Worm (Caenorhabditis elegans) whole organism, late embryonic: ENCODE data around the gene npr-25.

ENCODE experiments used
- F13H6.1 ChIP-seq: sonication (generic microtip); optimal IDR thresholded peaks from 2 replicates; lab custom pipeline; 2016; ENCODE audit warnings: missing genetic modification characterization, missing compliant biosample characterization
- K09A11.1 ChIP-seq: sonication (generic microtip); optimal IDR thresholded peaks from 2 replicates; lab custom pipeline; 2017; ENCODE audit warnings: antibody characterized with exemption, mild to moderate bottlenecking, missing genetic modification characterization, missing compliant biosample characterization; ENCODE audit not compliant: insufficient read depth
- Y22D7AL.16 ChIP-seq: sonication (generic microtip); optimal IDR thresholded peaks from 2 replicates; lab custom pipeline; 2016; ENCODE audit warnings: missing genetic modification characterization, missing compliant biosample characterization
- ahr-1 ChIP-seq: sonication (generic microtip); optimal IDR thresholded peaks from 2 replicates; lab custom pipeline; 2016; ENCODE audit warnings: missing genetic modification characterization, missing compliant biosample characterization
- ama-1 ChIP-seq: fragments of 150-350 bp; optimal IDR thresholded peaks from 2 replicates; lab custom pipeline; 2014
- ceh-19 ChIP-seq: fragments of 200-800 bp; sonication (Bioruptor generic); optimal IDR thresholded peaks from 2 replicates; lab custom pipeline; 2018; ENCODE audit warnings: mild to moderate bottlenecking, missing genetic modification characterization, missing compliant biosample characterization
- ceh-2 ChIP-seq: sonication (generic microtip); optimal IDR thresholded peaks from 2 replicates; lab custom pipeline; 2016; ENCODE audit warnings: missing genotype, missing genetic modification characterization, missing compliant biosample characterization
- ceh-22 ChIP-seq: sonication (generic microtip); optimal IDR thresholded peaks from 2 replicates; lab custom pipeline; 2017; ENCODE audit warnings: missing biosample characterization, missing genetic modification characterization
- ceh-48 ChIP-seq: sonication (generic microtip); optimal IDR thresholded peaks from 2 replicates; lab custom pipeline; 2016; ENCODE audit warnings: missing genetic modification characterization, inconsistent platforms, missing compliant biosample characterization
- ceh-6 ChIP-seq: fragments of 200-800 bp; sonication (Bioruptor generic); optimal IDR thresholded peaks from 2 replicates; lab custom pipeline; 2018; ENCODE audit warnings: mild to moderate bottlenecking, missing genetic modification characterization, missing compliant biosample characterization
- dmd-4 ChIP-seq: sonication (generic microtip); optimal IDR thresholded peaks from 2 replicates; lab custom pipeline; 2016; ENCODE audit warnings: borderline replicate concordance, missing genetic modification characterization, missing compliant biosample characterization
- elt-4 ChIP-seq: sonication (generic microtip); optimal IDR thresholded peaks from 2 replicates; lab custom pipeline; 2016; ENCODE audit warnings: missing genetic modification characterization, missing compliant biosample characterization
- fkh-6 ChIP-seq: sonication (generic microtip); optimal IDR thresholded peaks from 2 replicates; lab custom pipeline; 2016; ENCODE audit warnings: missing genetic modification characterization, missing compliant biosample characterization
- gmeb-2 ChIP-seq: sonication (generic microtip); optimal IDR thresholded peaks from 2 replicates; lab custom pipeline; 2016; ENCODE audit warnings: missing genetic modification characterization, inconsistent platforms, missing compliant biosample characterization
- hlh-13 ChIP-seq: fragments of 200-800 bp; sonication (Bioruptor generic); optimal IDR thresholded peaks from 2 replicates; lab custom pipeline; 2018; ENCODE audit warnings: mild to moderate bottlenecking, missing genetic modification characterization, missing compliant biosample characterization
- hlh-15 ChIP-seq: sonication (generic microtip); optimal IDR thresholded peaks from 2 replicates; lab custom pipeline; 2016; ENCODE audit warnings: missing genetic modification characterization, missing compliant biosample characterization
- lin-11 ChIP-seq: fragments of 200-800 bp; sonication (Bioruptor generic); optimal IDR thresholded peaks from 2 replicates; lab custom pipeline; 2018; ENCODE audit warnings: mild to moderate bottlenecking, missing genetic modification characterization, missing compliant biosample characterization
- nhr-11 ChIP-seq: fragments of 150-350 bp; optimal IDR thresholded peaks from 2 replicates; lab custom pipeline; 2014; ENCODE audit warnings: missing biosample characterization, missing genetic modification characterization
- odd-2 ChIP-seq: sonication (generic microtip); optimal IDR thresholded peaks from 2 replicates; lab custom pipeline; 2017; ENCODE audit warnings: antibody characterized with exemption, mild to moderate bottlenecking, missing genetic modification characterization, missing compliant biosample characterization
- pat-9 ChIP-seq: fragments of 200-800 bp; sonication (Bioruptor generic); optimal IDR thresholded peaks from 2 replicates; lab custom pipeline; 2018; ENCODE audit warnings: mild to moderate bottlenecking, missing genetic modification characterization, moderate library complexity, missing compliant biosample characterization
- ref-2 ChIP-seq: sonication (generic microtip); optimal IDR thresholded peaks from 2 replicates; lab custom pipeline; 2016; ENCODE audit warnings: missing genetic modification characterization, missing compliant biosample characterization
- rnt-1 ChIP-seq: sonication (generic microtip); optimal IDR thresholded peaks from 2 replicates; lab custom pipeline; 2016; ENCODE audit warnings: missing genetic modification characterization, missing compliant biosample characterization
- sdc-2 ChIP-seq: sonication (generic microtip); optimal IDR thresholded peaks from 2 replicates; lab custom pipeline; 2016; ENCODE audit warnings: missing genotype, missing genetic modification characterization, missing compliant biosample characterization
- syd-9 ChIP-seq: sonication (generic microtip); optimal IDR thresholded peaks from 2 replicates; lab custom pipeline; 2016; ENCODE audit warnings: mild to moderate bottlenecking, missing genetic modification characterization, moderate library complexity, missing compliant biosample characterization
- ttx-3 ChIP-seq: sonication (generic microtip); optimal IDR thresholded peaks from 2 replicates; lab custom pipeline; 2016; ENCODE audit warnings: missing genetic modification reagents, missing genetic modification characterization, missing compliant biosample characterization
- unc-42 ChIP-seq: sonication (generic microtip); optimal IDR thresholded peaks from 2 replicates; lab custom pipeline; 2016; ENCODE audit warnings: missing genotype, missing genetic modification characterization, missing compliant biosample characterization

The npr-25 gene

DNA sequence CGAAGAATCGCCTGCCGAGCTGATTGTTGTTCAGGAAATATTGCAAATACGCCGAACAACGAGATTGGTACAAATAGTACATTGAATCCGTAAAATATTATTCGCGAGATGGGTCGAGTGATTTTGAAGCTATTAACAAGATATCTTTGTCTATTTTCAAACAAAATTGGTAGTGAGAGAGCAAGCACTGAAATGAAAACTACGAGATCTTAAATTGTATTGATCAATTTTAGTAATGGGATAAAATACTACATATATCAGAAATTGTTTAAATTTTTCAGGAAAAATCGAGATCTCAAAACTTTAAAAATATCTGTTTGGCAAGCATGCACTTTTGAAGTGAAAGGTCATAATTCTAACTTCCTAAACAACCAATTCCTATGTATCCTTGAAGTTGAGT lies 48.6 kb downstream of the npr-25 start:
- TF ChIP-seq fkh-6 (tag; lab: Kevin White, UChicago), result no peak
- no peak for TF ChIP-seq gmeb-2 (tag; lab: Kevin White, UChicago)

DNA sequence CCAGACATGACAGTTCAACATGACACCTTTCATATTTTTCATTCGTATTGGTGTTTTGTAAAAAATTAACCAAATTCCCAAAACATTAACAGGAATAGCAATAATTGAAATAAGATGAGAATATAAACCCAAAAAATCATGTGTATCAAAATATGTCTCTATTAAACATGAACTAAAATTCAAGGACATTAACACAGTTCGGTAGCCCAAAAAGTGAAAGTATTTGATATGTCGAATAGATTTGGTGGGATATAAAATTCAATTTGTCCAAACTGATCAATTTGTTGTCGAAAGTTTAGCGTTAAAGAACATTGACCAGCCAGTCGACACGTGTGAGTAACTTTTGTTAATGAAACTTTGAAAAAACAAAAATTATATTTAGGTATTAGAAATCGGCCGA lies 50.1 kb downstream of the npr-25 start, which contains the start of gene srh-46:
srh-46 (minus strand) TSS at position 189 of the 400 bp plus-strand sequence.
- no peak for TF ChIP-seq odd-2 (tag; lab: Kevin White, UChicago)
- TF ChIP-seq fkh-6 (tag; lab: Kevin White, UChicago), result no peak
- no peak for TF ChIP-seq ama-1 (lab: Kevin White, UChicago)
- TF ChIP-seq ref-2 (tag; lab: Kevin White, UChicago), result no peak
- TF ChIP-seq K09A11.1 (tag; lab: Kevin White, UChicago), result no peak
- TF ChIP-seq ahr-1 (tag; lab: Kevin White, UChicago), result no peak

DNA sequence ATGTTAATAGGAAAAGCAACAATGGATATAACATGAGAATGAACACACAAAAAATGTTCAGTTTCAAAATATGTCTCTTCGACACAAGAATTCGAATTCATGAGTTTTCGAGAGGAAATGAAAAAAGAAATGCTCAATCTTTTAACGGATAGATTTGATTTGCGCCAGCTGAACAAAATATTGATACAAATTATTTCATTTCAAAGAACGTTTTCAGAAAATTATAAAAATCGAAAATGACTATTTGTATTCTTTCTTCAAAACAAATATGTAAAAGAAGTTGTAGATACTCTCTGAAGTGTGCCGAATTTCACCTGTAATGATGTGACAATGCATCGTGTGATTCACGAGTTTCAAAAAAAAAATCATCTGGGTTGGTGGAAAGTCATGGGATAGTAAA lies 52.3 kb downstream of the npr-25 start, which contains the start of gene srh-47:
srh-47 (minus strand) TSS at position 101 of the 400 bp plus-strand sequence.
- TF ChIP-seq unc-42 (no peak), ceh-6 (GFP tag; lab: Kevin White, UChicago) (no peak), pat-9 (tag; lab: Kevin White, UChicago) (no peak), lin-11 (no peak), Y22D7AL.16 (tag; lab: Kevin White, UChicago) (no peak), ceh-2 (tag; lab: Kevin White, UChicago) (no peak), nhr-11 (no peak), ceh-19 (GFP tag; lab: Kevin White, UChicago) (no peak), ttx-3 (tag; lab: Kevin White, UChicago) (no peak), elt-4 (no peak), dmd-4 (tag; lab: Kevin White, UChicago) (no peak), rnt-1 (tag; lab: Kevin White, UChicago) (no peak)

DNA sequence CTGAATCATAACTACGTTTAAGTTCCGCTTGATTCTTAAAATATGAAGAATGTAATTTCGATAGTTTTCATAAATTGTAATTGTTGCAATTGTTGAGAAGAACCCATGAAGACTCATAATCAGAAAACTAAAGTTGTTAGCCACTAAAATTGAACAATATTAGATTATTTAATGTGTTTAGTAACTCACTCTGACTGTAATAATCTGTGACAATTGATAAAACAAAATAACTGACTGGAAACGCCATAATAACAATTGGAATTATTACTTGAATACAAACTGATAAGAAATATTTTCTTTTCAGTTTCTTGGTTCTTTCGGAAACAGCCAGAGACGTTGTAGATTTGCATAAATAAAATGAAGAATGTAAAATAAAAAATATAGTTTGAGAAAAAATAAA lies 53.4 kb downstream of the npr-25 start:
- TF ChIP-seq ceh-48 (tag; lab: Kevin White, UChicago) (no peak), elt-4 (no peak), ceh-22 (tag; lab: Kevin White, UChicago) (no peak), hlh-13 (GFP tag; lab: Kevin White, UChicago) (no peak), ttx-3 (tag; lab: Kevin White, UChicago) (no peak), sdc-2 (no peak), F13H6.1 (no peak), hlh-15 (no peak), syd-9 (tag; lab: Kevin White, UChicago) (no peak)
